Fruit fly (Drosophila melanogaster) whole organism, prepupa: Measurements from ENCODE around the gene LanA.

Source experiments
- Blimp-1 ChIP-seq: fragments of 200-800 bp; sonication (Bioruptor generic); optimal IDR thresholded peaks from 3 replicates; lab custom pipeline; 2017; ENCODE audit warnings: missing biosample characterization, missing genetic modification characterization, mild to moderate bottlenecking, moderate library complexity, missing genetic modification reagents
- CG10631 ChIP-seq: fragments of 200-800 bp; sonication (Bioruptor generic); optimal IDR thresholded peaks from 2 replicates; lab custom pipeline; 2016; ENCODE audit warnings: missing biosample characterization, missing genetic modification characterization
- CG10669 ChIP-seq: fragments of 200-800 bp; sonication (Bioruptor generic); optimal IDR thresholded peaks from 3 replicates; lab custom pipeline; 2018; ENCODE audit warnings: missing biosample characterization, mild to moderate bottlenecking, missing genetic modification characterization, moderate library complexity
- CG11762 ChIP-seq: fragments of 200-800 bp; sonication (Bioruptor generic); optimal IDR thresholded peaks from 3 replicates; lab custom pipeline; 2016; ENCODE audit warnings: missing biosample characterization, missing genetic modification characterization; ENCODE audit not compliant: insufficient read depth
- CG16779 ChIP-seq: fragments of 200-800 bp; sonication (Bioruptor generic); optimal IDR thresholded peaks from 3 replicates; lab custom pipeline; 2017; ENCODE audit warnings: missing biosample characterization, mild to moderate bottlenecking, missing genetic modification characterization
- CG3032 ChIP-seq: fragments of 200-800 bp; optimal IDR thresholded peaks from 2 replicates; lab custom pipeline; 2019; ENCODE audit warnings: missing biosample characterization, mild to moderate bottlenecking, missing genetic modification characterization, moderate library complexity
- CG32006 ChIP-seq: fragments of 200-800 bp; sonication (Bioruptor generic); optimal IDR thresholded peaks from 3 replicates; lab custom pipeline; 2017; ENCODE audit warnings: missing biosample characterization, mild to moderate bottlenecking, missing genetic modification characterization
- CG34406 ChIP-seq: fragments of 200-800 bp; sonication (Bioruptor generic); optimal IDR thresholded peaks from 3 replicates; lab custom pipeline; 2016; ENCODE audit warnings: missing biosample characterization, missing genetic modification characterization
- CG3919 ChIP-seq: fragments of 200-800 bp; sonication (Bioruptor generic); optimal IDR thresholded peaks from 3 replicates; lab custom pipeline; 2016; ENCODE audit warnings: missing biosample characterization, missing genetic modification characterization
- CG4318 ChIP-seq: fragments of 200-800 bp; sonication (Bioruptor generic); optimal IDR thresholded peaks from 3 replicates; lab custom pipeline; 2017; ENCODE audit warnings: missing biosample characterization, mild to moderate bottlenecking, missing genetic modification characterization
- CG6163 ChIP-seq: fragments of 200-800 bp; sonication (Bioruptor generic); IDR thresholded peaks from 3 replicates; pipeline ENCODE4 v1.3.6; 2022; ENCODE audit warnings: missing biosample characterization, missing genetic modification characterization
- CG6276 ChIP-seq: fragments of 200-800 bp; sonication (Bioruptor generic); optimal IDR thresholded peaks from 2 replicates; lab custom pipeline; 2017; ENCODE audit warnings: missing biosample characterization, mild to moderate bottlenecking, missing genetic modification characterization
- CG6792 ChIP-seq: fragments of 200-800 bp; sonication (Bioruptor generic); optimal IDR thresholded peaks from 3 replicates; lab custom pipeline; 2016; ENCODE audit warnings: missing biosample characterization, missing genetic modification characterization
- CG6808 ChIP-seq: fragments of 200-800 bp; sonication (Bioruptor generic); optimal IDR thresholded peaks from 3 replicates; lab custom pipeline; 2017; ENCODE audit warnings: missing biosample characterization, missing genetic modification characterization, mild to moderate bottlenecking, moderate library complexity, missing genetic modification reagents
- CG6854 ChIP-seq: fragments of 200-800 bp; sonication (Bioruptor generic); optimal IDR thresholded peaks from 2 replicates; lab custom pipeline; 2017; ENCODE audit warnings: missing biosample characterization, mild to moderate bottlenecking, missing genetic modification characterization
- CG8119 ChIP-seq: fragments of 200-800 bp; sonication (Bioruptor generic); IDR thresholded peaks from 3 replicates; pipeline ENCODE4 v1.3.6; 2022; ENCODE audit warnings: missing biosample characterization, missing genetic modification characterization
- CG8319 ChIP-seq: fragments of 200-800 bp; sonication (Bioruptor generic); optimal IDR thresholded peaks from 3 replicates; lab custom pipeline; 2016; ENCODE audit warnings: missing biosample characterization, missing genetic modification characterization
- CG8632 ChIP-seq: fragments of 200-800 bp; sonication (Bioruptor generic); optimal IDR thresholded peaks from 3 replicates; lab custom pipeline; 2016; ENCODE audit warnings: missing biosample characterization, missing genetic modification characterization
- CG9139 ChIP-seq: fragments of 200-800 bp; sonication (Bioruptor generic); optimal IDR thresholded peaks from 3 replicates; lab custom pipeline; 2017; ENCODE audit warnings: missing biosample characterization, mild to moderate bottlenecking, missing genetic modification characterization
- Eip75B ChIP-seq: fragments of 200-800 bp; sonication (Bioruptor generic); optimal IDR thresholded peaks from 3 replicates; lab custom pipeline; 2016; ENCODE audit warnings: missing biosample characterization, missing genetic modification characterization
- Eip78C ChIP-seq: fragments of 200-800 bp; sonication (Bioruptor generic); peaks from one replicate; lab custom pipeline; 2016; ENCODE audit warnings: missing biosample characterization, missing genetic modification characterization
- Ets21C ChIP-seq: fragments of 200-800 bp; sonication (Bioruptor generic); optimal IDR thresholded peaks from 3 replicates; lab custom pipeline; 2016; ENCODE audit warnings: missing biosample characterization, missing genetic modification characterization
- Gug ChIP-seq: fragments of 200-800 bp; sonication (Bioruptor generic); IDR thresholded peaks from 2 replicates; pipeline ENCODE4 v1.3.6; 2022; ENCODE audit warnings: missing biosample characterization, missing genetic modification characterization
- Hr39 ChIP-seq: fragments of 200-800 bp; sonication (Bioruptor generic); optimal IDR thresholded peaks from 2 replicates; lab custom pipeline; 2016; ENCODE audit warnings: missing biosample characterization, missing genetic modification characterization
- Hr4 ChIP-seq: fragments of 200-800 bp; sonication (Bioruptor generic); optimal IDR thresholded peaks from 3 replicates; lab custom pipeline; 2016; ENCODE audit warnings: missing biosample characterization, missing genetic modification characterization
- Lpt ChIP-seq: fragments of 200-800 bp; sonication (Bioruptor generic); optimal IDR thresholded peaks from 3 replicates; lab custom pipeline; 2016; ENCODE audit warnings: missing biosample characterization, missing genetic modification characterization
- Met ChIP-seq: fragments of 200-800 bp; sonication (Bioruptor generic); optimal IDR thresholded peaks from 3 replicates; lab custom pipeline; 2016; ENCODE audit warnings: missing biosample characterization, missing genetic modification characterization
- OdsH ChIP-seq: fragments of 200-800 bp; sonication (Bioruptor generic); optimal IDR thresholded peaks from 3 replicates; lab custom pipeline; 2016; ENCODE audit warnings: missing biosample characterization, missing genetic modification characterization
- Smox ChIP-seq: fragments of 200-800 bp; sonication (Bioruptor generic); optimal IDR thresholded peaks from 3 replicates; lab custom pipeline; 2016; ENCODE audit warnings: missing biosample characterization, missing genetic modification characterization
- Sox102F ChIP-seq: fragments of 200-800 bp; sonication (Bioruptor generic); optimal IDR thresholded peaks from 2 replicates; lab custom pipeline; 2016; ENCODE audit warnings: missing biosample characterization, mild to moderate bottlenecking, missing genetic modification characterization
- Sox15 ChIP-seq: fragments of 200-800 bp; sonication (Bioruptor generic); optimal IDR thresholded peaks from 3 replicates; lab custom pipeline; 2016; ENCODE audit warnings: missing biosample characterization, missing genetic modification characterization
- achi ChIP-seq: fragments of 200-800 bp; sonication (Bioruptor generic); optimal IDR thresholded peaks from 3 replicates; lab custom pipeline; 2016; ENCODE audit warnings: missing biosample characterization, missing genetic modification characterization
- acj6 ChIP-seq: fragments of 200-800 bp; sonication (Bioruptor generic); optimal IDR thresholded peaks from 3 replicates; lab custom pipeline; 2016; ENCODE audit warnings: missing biosample characterization, missing genetic modification characterization
- cyc ChIP-seq: fragments of 200-800 bp; sonication (Bioruptor generic); optimal IDR thresholded peaks from 3 replicates; lab custom pipeline; 2016; ENCODE audit warnings: missing biosample characterization, missing genetic modification characterization
- dsx ChIP-seq: fragments of 200-800 bp; optimal IDR thresholded peaks from 3 replicates; lab custom pipeline; 2019; ENCODE audit warnings: missing biosample characterization, mild to moderate bottlenecking, missing genetic modification characterization, moderate library complexity; ENCODE audit not compliant: poor library complexity, severe bottlenecking
- eg ChIP-seq: fragments of 200-800 bp; sonication (Bioruptor generic); IDR thresholded peaks from 3 replicates; pipeline ENCODE4 v1.3.6; 2022; ENCODE audit warnings: missing biosample characterization, missing genetic modification characterization
- esn ChIP-seq: fragments of 200-800 bp; sonication (Bioruptor generic); optimal IDR thresholded peaks from 2 replicates; lab custom pipeline; 2016; ENCODE audit warnings: missing biosample characterization, mild to moderate bottlenecking, missing genetic modification characterization, moderate library complexity
- fd59A ChIP-seq: fragments of 200-800 bp; sonication (Bioruptor generic); optimal IDR thresholded peaks from 2 replicates; lab custom pipeline; 2017; ENCODE audit warnings: missing biosample characterization, mild to moderate bottlenecking, missing genetic modification characterization, missing genetic modification reagents
- fd85E ChIP-seq: fragments of 200-800 bp; sonication (Bioruptor generic); optimal IDR thresholded peaks from 3 replicates; lab custom pipeline; 2016; ENCODE audit warnings: missing biosample characterization, missing genetic modification characterization
- fkh ChIP-seq: fragments of 200-800 bp; sonication (Bioruptor generic); optimal IDR thresholded peaks from 3 replicates; lab custom pipeline; 2017; ENCODE audit warnings: missing biosample characterization, mild to moderate bottlenecking, missing genetic modification characterization, moderate library complexity
- net ChIP-seq: fragments of 200-800 bp; sonication (Bioruptor generic); optimal IDR thresholded peaks from 3 replicates; lab custom pipeline; 2016; ENCODE audit warnings: missing biosample characterization, missing genetic modification characterization
- salr ChIP-seq, 2 experiments: fragments of 200-800 bp; sonication (Bioruptor generic); optimal IDR thresholded peaks; 3 replicates each; lab custom pipeline; 2016 to 2018; ENCODE audit warnings: missing biosample characterization in 2 of 2, missing genetic modification characterization in 2 of 2, mild to moderate bottlenecking in 1 of 2
- spab ChIP-seq: fragments of 200-800 bp; sonication (Bioruptor generic); optimal IDR thresholded peaks from 2 replicates; lab custom pipeline; 2017; ENCODE audit warnings: missing biosample characterization, mild to moderate bottlenecking, missing genetic modification characterization, missing genetic modification reagents
- ss ChIP-seq, 2 experiments: fragments of 200-800 bp; sonication (Bioruptor generic); optimal IDR thresholded peaks; 2 replicates in 1 of 2; 3 replicates in 1 of 2; lab custom pipeline; 2017 to 2018; ENCODE audit warnings: mild to moderate bottlenecking in 2 of 2, missing biosample characterization in 2 of 2, missing genetic modification characterization in 2 of 2, moderate library complexity in 1 of 2
- vri ChIP-seq: fragments of 200-800 bp; sonication (Bioruptor generic); optimal IDR thresholded peaks from 3 replicates; lab custom pipeline; 2016; ENCODE audit warnings: missing biosample characterization, mild to moderate bottlenecking, missing genetic modification characterization

The LanA gene

DNA sequence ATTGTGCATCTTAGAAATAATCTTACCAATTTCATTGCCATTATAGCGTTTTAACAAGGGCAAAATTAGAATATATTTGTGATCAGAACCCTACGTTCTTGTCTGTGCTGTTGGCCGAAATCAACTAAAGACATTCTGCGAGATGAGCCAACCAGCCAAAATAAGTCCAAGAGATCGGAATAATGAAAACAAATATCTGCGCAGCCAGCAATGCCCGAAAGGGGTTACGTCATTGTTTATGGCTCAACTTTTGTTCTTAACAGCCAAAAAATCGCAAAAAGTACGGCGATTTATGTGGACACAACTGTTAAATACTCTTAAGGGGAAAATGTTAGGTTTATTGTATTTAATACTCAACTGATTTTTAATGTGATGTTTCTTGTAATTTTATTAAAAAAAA, 59.3 kb downstream of the LanA start, which contains the start of gene Cpr65Ay:
Cpr65Ay (minus strand) TSS at position 101 of the 400 bp plus-strand sequence.
- no peak for TF ChIP-seq OdsH (GFP tag; lab: Kevin White, UChicago)
- TF ChIP-seq fkh (GFP tag; lab: Kevin White, UChicago), result no peak
- TF ChIP-seq Lpt (GFP tag; lab: Kevin White, UChicago), result no peak
- no peak for TF ChIP-seq CG9139 (GFP tag; lab: Kevin White, UChicago)
- no peak for TF ChIP-seq Gug (GFP tag; lab: Robert Waterston, UW)
- no peak for TF ChIP-seq cyc (GFP tag; lab: Kevin White, UChicago)

DNA sequence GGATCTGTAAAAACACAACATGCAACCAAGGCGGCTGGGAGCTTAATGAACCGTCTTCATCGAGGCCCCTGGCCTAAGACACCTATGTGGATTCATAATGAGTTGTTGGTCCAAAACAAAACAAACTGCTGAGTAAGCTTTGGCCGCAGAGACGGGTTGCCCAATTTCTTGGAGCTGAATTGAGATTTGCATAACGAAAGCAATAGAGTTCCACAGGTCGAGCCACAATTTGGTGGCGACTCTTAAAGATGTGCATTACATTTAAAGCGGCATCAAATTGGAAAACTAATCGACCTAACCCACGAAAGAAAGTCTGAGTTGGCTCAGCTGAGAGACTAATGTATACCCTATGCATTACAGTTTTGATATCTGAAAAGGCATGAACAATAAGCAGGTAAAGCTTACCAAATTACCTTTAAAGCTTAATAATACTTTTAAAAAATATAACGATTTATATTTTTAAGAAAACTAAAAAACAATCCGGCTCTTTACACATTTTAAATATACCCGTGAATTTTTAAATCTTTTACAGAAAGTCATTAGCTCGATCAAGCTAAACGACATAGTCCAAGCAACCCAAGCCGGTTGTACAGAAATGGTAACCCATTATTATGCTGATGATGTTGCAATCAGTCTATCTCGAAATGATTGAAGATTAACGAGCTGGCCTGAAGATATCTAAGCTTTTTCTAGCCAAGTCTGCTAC, 60.3 kb downstream of the LanA start, which contains the start of gene CG13297:
CG13297 (minus strand) TSS at position 51 of the 706 bp plus-strand sequence.
- TF ChIP-seq CG32006 (GFP tag; lab: Kevin White, UChicago) (peak; percentile 14), CG6276 (GFP tag; lab: Kevin White, UChicago) (peak; percentile 33), CG6792 (no peak), spab (GFP tag; lab: Kevin White, UChicago) (no peak), Smox (GFP tag; lab: Kevin White, UChicago) (no peak), dsx (GFP tag; lab: Kevin White, UChicago) (no peak), CG34406 (no peak), Met (GFP tag; lab: Kevin White, UChicago) (no peak), Gug (GFP tag; lab: Robert Waterston, UW) (no peak), CG6808 (GFP tag; lab: Kevin White, UChicago) (no peak), Hr4 (GFP tag; lab: Kevin White, UChicago) (no peak), Eip78C (peak; percentile 34), achi (GFP tag; lab: Kevin White, UChicago) (no peak), net (no peak), esn (GFP tag; lab: Kevin White, UChicago) (no peak), CG10631 (GFP tag; lab: Kevin White, UChicago) (no peak), CG8632 (GFP tag; lab: Kevin White, UChicago) (no peak), vri (GFP tag; lab: Kevin White, UChicago) (no peak), Hr39 (GFP tag; lab: Kevin White, UChicago) (no peak), CG11762 (GFP tag; lab: Kevin White, UChicago) (no peak), fd85E (GFP tag; lab: Kevin White, UChicago) (no peak), CG16779 (no peak), Sox15 (GFP tag; lab: Kevin White, UChicago) (no peak)

DNA sequence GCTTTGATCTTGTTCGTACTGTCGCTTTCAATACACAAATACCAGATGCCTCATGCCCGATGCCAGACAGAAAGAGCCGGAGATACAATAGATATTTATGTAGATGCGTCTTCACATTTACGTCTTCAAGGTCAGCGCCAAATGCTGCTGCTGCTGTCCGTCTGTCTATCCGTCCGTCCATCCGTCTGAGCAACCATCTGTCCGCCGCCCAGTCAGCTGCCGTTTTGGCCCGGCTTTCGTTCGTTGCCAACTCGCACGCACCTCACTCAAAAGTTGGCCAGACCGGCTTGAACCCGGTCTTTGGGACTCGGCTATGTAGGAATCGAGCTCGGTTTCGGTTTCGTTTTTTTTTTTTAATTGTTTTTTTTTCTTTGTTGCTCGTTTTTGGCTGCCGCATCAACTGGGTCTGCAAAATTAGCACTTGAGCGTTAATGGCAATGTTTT, 62.8 kb downstream of the LanA start:
- TF ChIP-seq CG10669 (peak; percentile 25), fkh (GFP tag; lab: Kevin White, UChicago) (no peak), Eip75B (GFP tag; lab: Kevin White, UChicago) (peak; percentile 53), fd59A (GFP tag; lab: Kevin White, UChicago) (peak; percentile 20), Blimp-1 (GFP tag; lab: Kevin White, UChicago) (peak; percentile 16), acj6 (GFP tag; lab: Kevin White, UChicago) (no peak), CG6792 (peak; percentile 12), Met (GFP tag; lab: Kevin White, UChicago) (no peak), CG4318 (GFP tag; lab: Kevin White, UChicago) (no peak), esn (GFP tag; lab: Kevin White, UChicago) (no peak), CG6163 (GFP tag; lab: Robert Waterston, UW) (peak; percentile 82), CG3919 (GFP tag; lab: Kevin White, UChicago) (peak; percentile 37), CG9139 (GFP tag; lab: Kevin White, UChicago) (peak; percentile 88), CG6854 (no peak), salr (GFP tag; optimal IDR thresholded peaks at IDR 0.05; lab: Kevin White, UChicago) (no peak), Ets21C (GFP tag; lab: Kevin White, UChicago) (no peak), CG3032 (tag; lab: Kevin White, UChicago) (peak; percentile 42), cyc (GFP tag; lab: Kevin White, UChicago) (no peak), Hr4 (GFP tag; lab: Kevin White, UChicago) (no peak), ss (GFP tag; optimal IDR thresholded peaks at IDR 0.05; lab: Kevin White, UChicago) (peak; percentile 83 to 93), CG8319 (no peak), CG32006 (GFP tag; lab: Kevin White, UChicago) (no peak), Sox102F (GFP tag; lab: Kevin White, UChicago) (no peak), CG8119 (GFP tag; lab: Robert Waterston, UW) (peak; percentile 77), achi (GFP tag; lab: Kevin White, UChicago) (no peak), eg (GFP tag; lab: Robert Waterston, UW) (peak; percentile 84)
